Worm (Caenorhabditis elegans) whole organism, L3 larva: Measurements from ENCODE around the gene T23F2.5.

ENCODE experiments used
- aly-2 ChIP-seq: fragments of 150-350 bp; optimal IDR thresholded peaks from 2 replicates; lab custom pipeline; 2014; ENCODE audit warnings: missing biosample characterization, missing genetic modification characterization
- ceh-28 ChIP-seq: fragments of 150-350 bp; optimal IDR thresholded peaks from 2 replicates; lab custom pipeline; 2014; ENCODE audit warnings: missing biosample characterization, missing genetic modification reagents, missing genetic modification characterization
- ceh-9 ChIP-seq: sonication (generic microtip); optimal IDR thresholded peaks from 2 replicates; lab custom pipeline; 2018; ENCODE audit warnings: missing biosample characterization, missing genetic modification characterization
- daf-12 ChIP-seq: fragments of 150-350 bp; optimal IDR thresholded peaks from 2 replicates; lab custom pipeline; 2014; ENCODE audit warnings: missing biosample characterization, missing genetic modification reagents, missing genetic modification characterization
- egl-5 ChIP-seq: fragments of 150-350 bp; optimal IDR thresholded peaks from 2 replicates; lab custom pipeline; 2017; ENCODE audit warnings: missing biosample characterization, missing genetic modification reagents, missing genetic modification characterization, inconsistent platforms
- elt-1 ChIP-seq: fragments of 150-350 bp; optimal IDR thresholded peaks from 2 replicates; lab custom pipeline; 2014; ENCODE audit warnings: missing biosample characterization, missing genetic modification characterization
- elt-2 ChIP-seq: sonication (generic microtip); optimal IDR thresholded peaks from 2 replicates; lab custom pipeline; 2016; ENCODE audit warnings: missing genetic modification reagents, mild to moderate bottlenecking, missing genetic modification characterization, missing compliant biosample characterization
- elt-3 ChIP-seq, 3 experiments: fragments of 150-350 bp in 1 of 3; sonication (generic microtip) in 2 of 3; optimal IDR thresholded peaks; 2 replicates in 2 of 3; 4 replicates in 1 of 3; lab custom pipeline; 2014 to 2017; ENCODE audit warnings: missing biosample characterization in 3 of 3, missing genetic modification characterization in 3 of 3
- eor-1 ChIP-seq, 2 experiments: fragments of 150-350 bp; optimal IDR thresholded peaks; 2 replicates each; lab custom pipeline; 2014 to 2018; ENCODE audit warnings: missing biosample characterization in 2 of 2, missing genetic modification characterization in 2 of 2
- fkh-10 ChIP-seq: sonication (generic microtip); optimal IDR thresholded peaks from 2 replicates; lab custom pipeline; 2017; ENCODE audit warnings: missing biosample characterization, missing genetic modification reagents, missing genetic modification characterization
- fos-1 ChIP-seq: fragments of 150-350 bp; optimal IDR thresholded peaks from 2 replicates; lab custom pipeline; 2014; ENCODE audit warnings: missing biosample characterization, missing genetic modification characterization
- hmg-11 ChIP-seq: sonication (generic microtip); optimal IDR thresholded peaks from 2 replicates; lab custom pipeline; 2016; ENCODE audit warnings: missing genetic modification characterization, missing compliant biosample characterization
- lin-39 ChIP-seq: fragments of 150-350 bp; optimal IDR thresholded peaks from 2 replicates; lab custom pipeline; 2018; ENCODE audit warnings: missing biosample characterization, missing genetic modification reagents, missing genetic modification characterization
- lsy-12 ChIP-seq: sonication (generic microtip); optimal IDR thresholded peaks from 2 replicates; lab custom pipeline; 2016; ENCODE audit warnings: mild to moderate bottlenecking, missing genetic modification characterization, missing compliant biosample characterization
- mdl-1 ChIP-seq: fragments of 150-350 bp; optimal IDR thresholded peaks from 2 replicates; lab custom pipeline; 2014; ENCODE audit warnings: missing biosample characterization, missing genetic modification characterization
- mml-1 ChIP-seq: fragments of 150-350 bp; sonication (generic microtip); optimal IDR thresholded peaks from 3 replicates; lab custom pipeline; 2014; ENCODE audit warnings: missing biosample characterization, missing genetic modification characterization
- nfya-1 ChIP-seq: sonication (generic microtip); optimal IDR thresholded peaks from 2 replicates; lab custom pipeline; 2017; ENCODE audit warnings: missing genetic modification characterization, mild to moderate bottlenecking, missing compliant biosample characterization, antibody characterized with exemption, moderate library complexity; ENCODE audit not compliant: insufficient read depth
- nhr-12 ChIP-seq: fragments of 150-350 bp; optimal IDR thresholded peaks from 2 replicates; lab custom pipeline; 2014; ENCODE audit warnings: missing biosample characterization, missing genetic modification characterization
- nhr-23 ChIP-seq: fragments of 150-350 bp; optimal IDR thresholded peaks from 2 replicates; lab custom pipeline; 2014; ENCODE audit warnings: missing biosample characterization, missing genetic modification reagents, missing genetic modification characterization
- nhr-237 ChIP-seq: fragments of 150-350 bp; optimal IDR thresholded peaks from 2 replicates; lab custom pipeline; 2014; ENCODE audit warnings: missing biosample characterization, missing genetic modification characterization
- nhr-25 ChIP-seq: sonication (generic microtip); optimal IDR thresholded peaks from 2 replicates; lab custom pipeline; 2017; ENCODE audit warnings: missing biosample characterization, missing genetic modification characterization
- nhr-43 ChIP-seq: sonication (generic microtip); optimal IDR thresholded peaks from 2 replicates; lab custom pipeline; 2016; ENCODE audit warnings: mild to moderate bottlenecking, missing genetic modification characterization, missing compliant biosample characterization; ENCODE audit not compliant: poor library complexity, severe bottlenecking
- nhr-67 ChIP-seq: fragments of 150-350 bp; optimal IDR thresholded peaks from 2 replicates; lab custom pipeline; 2014; ENCODE audit warnings: missing biosample characterization, missing genetic modification characterization
- nhr-76 ChIP-seq: fragments of 150-350 bp; sonication (generic microtip); optimal IDR thresholded peaks from 5 replicates; lab custom pipeline; 2014; ENCODE audit warnings: missing biosample characterization, missing genetic modification characterization
- nhr-77 ChIP-seq: fragments of 150-350 bp; optimal IDR thresholded peaks from 2 replicates; lab custom pipeline; 2014; ENCODE audit warnings: missing biosample characterization, missing genetic modification characterization
- pha-4 ChIP-seq: fragments of 150-350 bp; optimal IDR thresholded peaks from 2 replicates; lab custom pipeline; 2014; ENCODE audit warnings: missing biosample characterization, missing genetic modification reagents, missing genetic modification characterization
- pqm-1 ChIP-seq: fragments of 150-350 bp; optimal IDR thresholded peaks from 2 replicates; lab custom pipeline; 2017; ENCODE audit warnings: missing biosample characterization, missing genetic modification characterization, inconsistent platforms
- sea-2 ChIP-seq: fragments of 150-350 bp; sonication (generic microtip); optimal IDR thresholded peaks from 4 replicates; lab custom pipeline; 2014; ENCODE audit warnings: missing biosample characterization, missing genetic modification reagents, missing genetic modification characterization
- tbx-2 ChIP-seq: sonication (generic microtip); optimal IDR thresholded peaks from 2 replicates; lab custom pipeline; 2016; ENCODE audit warnings: mild to moderate bottlenecking, missing genetic modification characterization, missing compliant biosample characterization
- unc-39 ChIP-seq: sonication (generic microtip); optimal IDR thresholded peaks from 4 replicates; lab custom pipeline; 2017; ENCODE audit warnings: missing biosample characterization, missing genetic modification characterization
- unc-62 ChIP-seq: fragments of 150-350 bp; sonication (generic microtip); optimal IDR thresholded peaks from 4 replicates; lab custom pipeline; 2014; ENCODE audit warnings: missing biosample characterization, missing genetic modification reagents, missing genetic modification characterization
- zag-1 ChIP-seq: fragments of 150-350 bp; optimal IDR thresholded peaks from 2 replicates; lab custom pipeline; 2014; ENCODE audit warnings: missing biosample characterization, missing genetic modification characterization
- ztf-4 ChIP-seq: fragments of 150-350 bp; optimal IDR thresholded peaks from 2 replicates; lab custom pipeline; 2014; ENCODE audit warnings: missing biosample characterization, missing genetic modification characterization

Gene T23F2.5

ce11 chrX:5522769-5523601 is 6.0 kb upstream of the T23F2.5 start, which contains the start of gene mboa-3:
Gene mboa-3 (minus strand): TSS chrX:5522819.
- TF ChIP-seq pqm-1 (tag; lab: Kevin White, UChicago) (peak; percentile 66), unc-62 (GFP tag; lab: Kevin White, UChicago) (no peak), fos-1 (no peak), pha-4 (tag; lab: Kevin White, UChicago) (peak; percentile 92), zag-1 (no peak), elt-2 (tag; lab: Kevin White, UChicago) (peak; percentile 88)

DNA sequence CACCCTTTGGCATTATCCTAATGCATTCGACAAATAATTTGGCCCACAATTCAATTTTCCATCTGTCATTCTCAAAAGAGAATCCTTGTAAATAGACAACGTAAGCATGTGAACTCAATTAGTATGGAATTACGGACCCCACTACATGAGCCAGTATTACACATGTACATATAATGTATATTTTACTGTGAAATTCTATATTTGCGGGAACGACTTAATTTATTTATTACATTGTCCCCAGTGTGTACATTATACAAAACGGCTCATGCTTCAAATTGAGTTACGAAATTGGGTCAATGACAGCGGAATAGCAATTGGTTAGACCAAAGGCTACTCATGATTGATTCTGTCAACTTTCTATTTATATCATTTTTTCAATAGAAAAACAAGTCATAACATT is 2.6 kb upstream of the T23F2.5 start:
- TF ChIP-seq daf-12 (no peak), nhr-23 (tag; lab: Kevin White, UChicago) (peak; percentile 26), eor-1 (tag; optimal IDR thresholded peaks at IDR 0.05; lab: Kevin White, UChicago) (no peak), tbx-2 (tag; lab: Kevin White, UChicago) (no peak), fos-1 (no peak), pha-4 (tag; lab: Kevin White, UChicago) (peak; percentile 18), nhr-25 (tag; lab: Kevin White, UChicago) (no peak), nhr-12 (no peak), elt-2 (tag; lab: Kevin White, UChicago) (peak; percentile 17), ceh-28 (tag; lab: Kevin White, UChicago) (no peak), unc-62 (GFP tag; lab: Kevin White, UChicago) (no peak), nhr-43 (peak; percentile 1)

DNA sequence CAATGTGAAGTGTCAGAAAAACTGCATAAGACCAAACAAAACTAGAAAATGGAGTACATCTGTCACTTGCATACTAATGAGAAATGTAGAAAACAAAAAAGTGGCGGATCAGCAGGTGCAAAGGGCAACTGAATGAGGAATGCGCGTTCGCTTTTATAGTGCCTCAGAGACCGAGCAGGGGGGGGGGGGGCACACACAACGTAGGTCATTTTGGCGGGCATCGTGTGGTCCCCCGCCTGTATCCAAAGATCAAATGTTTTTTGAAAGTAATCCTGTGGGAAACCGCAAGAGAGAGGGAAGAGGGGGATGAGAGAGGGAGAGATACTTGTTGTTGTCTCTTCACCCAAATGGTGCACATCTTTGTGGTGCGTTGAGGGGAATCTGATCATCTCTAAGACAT is 1.4 kb upstream of the T23F2.5 start:
- TF ChIP-seq nfya-1 (no peak), nhr-237 (tag; lab: Kevin White, UChicago) (no peak), lsy-12 (tag; lab: Kevin White, UChicago) (no peak), eor-1 (tag; optimal IDR thresholded peaks at IDR 0.05; lab: Kevin White, UChicago) (no peak), elt-1 (tag; lab: Kevin White, UChicago) (no peak)

- TF ChIP-seq unc-39 (tag; lab: Kevin White, UChicago) (no peak), nhr-25 (tag; lab: Kevin White, UChicago) (peak; percentile 67), nfya-1 (peak; percentile 7)
These were observed 881 bp upstream of the T23F2.5 start for ce11 chrX:5517844-5518243.

DNA sequence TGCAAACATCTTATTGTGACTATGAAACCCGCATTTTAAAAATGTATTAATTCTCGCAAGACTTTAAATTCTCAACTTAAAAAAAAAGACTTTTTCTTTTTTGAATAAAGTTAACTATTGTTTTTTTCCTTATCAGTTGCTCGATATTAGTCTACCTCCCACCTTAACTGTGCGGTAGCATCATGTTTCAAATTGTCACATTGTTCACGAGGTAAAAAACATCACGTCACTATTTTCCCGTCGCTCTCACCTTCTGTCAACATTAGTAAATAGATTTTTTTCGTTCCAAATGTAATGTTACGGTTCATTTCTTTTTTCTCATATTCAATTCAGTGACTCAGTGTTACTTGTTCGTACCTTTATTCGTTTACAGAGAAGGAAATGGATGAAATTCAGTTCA is 598 bp downstream of the T23F2.5 start:
- TF ChIP-seq nhr-23 (tag; lab: Kevin White, UChicago), result no peak
- peak; percentile 69 for TF ChIP-seq pha-4 (tag; lab: Kevin White, UChicago)
- TF ChIP-seq ztf-4 (tag; lab: Kevin White, UChicago), result no peak
- TF ChIP-seq elt-2 (tag; lab: Kevin White, UChicago), result peak; percentile 9
- TF ChIP-seq pqm-1 (tag; lab: Kevin White, UChicago), result peak; percentile 40
- no peak for TF ChIP-seq tbx-2 (tag; lab: Kevin White, UChicago)

DNA sequence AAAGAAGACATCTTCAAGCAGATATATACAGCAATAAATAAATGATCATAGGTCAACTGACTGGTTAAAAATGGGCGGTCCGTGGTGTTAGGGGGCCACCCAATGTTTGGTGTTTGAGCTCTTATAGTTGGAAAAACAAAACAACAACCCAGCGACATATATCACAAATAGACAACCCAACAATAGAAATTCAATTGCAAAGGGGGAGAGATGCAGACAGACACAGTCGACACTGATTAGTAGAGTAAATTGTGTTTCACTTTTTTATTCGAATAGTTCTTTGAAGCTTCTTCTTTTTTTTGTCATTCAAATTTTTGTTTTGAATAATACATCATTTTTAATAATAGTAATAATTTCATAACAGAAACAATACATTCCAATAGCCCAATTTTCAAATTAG is 1.5 kb downstream of the T23F2.5 start:
- TF ChIP-seq daf-12 (no peak), nhr-67 (tag; lab: Kevin White, UChicago) (no peak), fkh-10 (GFP tag; lab: Kevin White, UChicago) (peak; percentile 3), ztf-4 (tag; lab: Kevin White, UChicago) (no peak), nhr-76 (tag; lab: Kevin White, UChicago) (no peak), ceh-9 (tag; lab: Kevin White, UChicago) (no peak), aly-2 (tag; lab: Kevin White, UChicago) (no peak), nhr-25 (tag; lab: Kevin White, UChicago) (no peak), lsy-12 (tag; lab: Kevin White, UChicago) (no peak)

DNA sequence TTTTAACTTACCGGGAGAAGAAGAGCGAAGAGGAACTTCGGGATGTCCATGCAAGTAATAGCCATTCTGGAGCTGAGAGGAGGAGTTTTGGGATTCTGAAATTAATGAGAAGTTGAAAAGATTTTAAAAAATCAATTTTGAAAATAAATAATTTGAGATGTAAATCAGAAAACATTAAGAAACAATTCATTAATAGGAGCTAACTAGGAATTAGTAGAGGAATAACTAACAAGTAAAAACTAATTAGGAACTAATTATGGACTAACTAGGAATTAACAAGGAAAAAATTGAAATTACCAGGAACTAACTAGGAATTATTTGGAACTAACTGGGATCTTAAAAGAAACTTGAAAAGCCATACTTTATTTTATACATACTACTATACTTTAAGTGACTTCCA is 2.0 kb downstream of the T23F2.5 start, which contains the start of gene T23F2.4:
TSS of gene T23F2.4 (minus strand) at position 101 of the 400 bp plus-strand sequence.
- TF ChIP-seq fos-1, result no peak
- TF ChIP-seq fkh-10 (GFP tag; lab: Kevin White, UChicago), result no peak
- TF ChIP-seq aly-2 (tag; lab: Kevin White, UChicago), result no peak
- no peak for TF ChIP-seq nfya-1
- TF ChIP-seq sea-2 (GFP tag; lab: Kevin White, UChicago), result no peak
- no peak for TF ChIP-seq lin-39 (tag; lab: Kevin White, UChicago)
- no peak for TF ChIP-seq pha-4 (tag; lab: Kevin White, UChicago)
- no peak for TF ChIP-seq ceh-28 (tag; lab: Kevin White, UChicago)
- no peak for TF ChIP-seq mml-1
- no peak for TF ChIP-seq mdl-1 (tag; lab: Kevin White, UChicago)
- TF ChIP-seq lsy-12 (tag; lab: Kevin White, UChicago), result no peak
- TF ChIP-seq elt-3 (tag; optimal IDR thresholded peaks at IDR 0.05; lab: Kevin White, UChicago), result no peak
- TF ChIP-seq nhr-77, result no peak
- TF ChIP-seq daf-12, result no peak
- no peak for TF ChIP-seq hmg-11 (tag; lab: Kevin White, UChicago)
- no peak for TF ChIP-seq egl-5 (tag; lab: Kevin White, UChicago)
- TF ChIP-seq unc-39 (tag; lab: Kevin White, UChicago), result no peak
- TF ChIP-seq elt-2 (tag; lab: Kevin White, UChicago), result no peak
- no peak for TF ChIP-seq elt-1 (tag; lab: Kevin White, UChicago)
- no peak for TF ChIP-seq nhr-23 (tag; lab: Kevin White, UChicago)
